Fruit fly (Drosophila melanogaster): ENCODE data around the gene CG42557.

DNA sequence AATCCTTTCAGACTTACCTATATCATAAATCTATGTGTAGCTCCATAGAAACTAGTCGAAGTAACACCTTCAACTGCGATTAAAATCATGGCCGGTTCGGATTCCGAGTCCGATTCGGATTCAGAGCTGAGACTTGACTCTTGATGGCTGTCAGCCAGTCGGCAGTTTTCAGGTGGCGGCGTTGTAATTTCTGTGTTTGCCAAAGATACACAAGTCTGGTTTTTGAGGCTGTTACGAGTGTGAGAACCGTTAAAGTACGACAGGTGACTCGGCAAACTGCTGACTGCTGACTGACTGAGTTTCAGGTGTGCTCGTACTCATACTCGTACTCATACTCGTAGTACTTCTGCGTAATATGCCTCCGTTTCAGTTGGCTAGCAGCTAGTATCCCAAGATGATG is 41.9 kb upstream of the CG42557 start:
- TF ChIP-seq CG12605 (GFP tag; IDR thresholded peaks at IDR 0.05) = no peak
- no peak for TF ChIP-seq gl (tag; optimal IDR thresholded peaks at IDR 0.05)
- no peak for TF ChIP-seq CG8159 (tag; optimal IDR thresholded peaks at IDR 0.05)
- TF ChIP-seq fd96Ca (GFP tag; IDR thresholded peaks at IDR 0.05) = no peak
- TF ChIP-seq CG14655 (GFP tag; optimal IDR thresholded peaks at IDR 0.05) = no peak
- no peak for TF ChIP-seq rn (GFP tag; IDR thresholded peaks at IDR 0.05)
- TF ChIP-seq CG9948 (tag; optimal IDR thresholded peaks at IDR 0.05) = no peak
- no peak for TF ChIP-seq CG17806 (tag; optimal IDR thresholded peaks at IDR 0.05)
- TF ChIP-seq CG13204 (GFP tag; optimal IDR thresholded peaks at IDR 0.05) = no peak
- TF ChIP-seq Ets98B (GFP tag; IDR thresholded peaks at IDR 0.05) = no peak; the same call in 1 of the 2 replicates
- TF ChIP-seq CG4496 (GFP tag; IDR thresholded peaks at IDR 0.05) = no peak
- TF ChIP-seq D1 (tag; optimal IDR thresholded peaks at IDR 0.05) = no peak

All from whole organism, pupa.